Fruit fly (Drosophila melanogaster): ENCODE data around the gene CG14022.
A peak's percentile ranks its signal among the peaks of the same experiment; 100 is the strongest.

Gene CG14022

DNA sequence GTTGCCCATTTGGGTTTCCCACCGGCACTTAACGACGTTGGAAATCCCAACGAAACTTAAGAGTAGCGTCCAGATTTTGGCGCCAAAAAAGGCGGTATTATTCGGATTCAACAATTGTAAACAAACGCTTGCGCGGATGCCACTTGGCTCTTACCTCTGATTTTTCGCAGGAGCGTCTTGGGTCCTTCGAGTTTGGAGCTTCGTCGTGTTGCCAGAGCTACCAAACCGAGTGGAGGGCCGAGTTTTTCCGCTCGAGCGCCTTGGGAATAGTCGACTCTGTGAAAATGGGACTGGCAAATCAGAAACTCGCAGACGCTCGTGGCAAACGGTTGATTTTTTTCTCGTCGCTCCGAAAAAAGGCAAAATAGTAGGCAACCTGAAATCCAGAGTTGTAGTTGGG, 17.2 kb upstream of the CG14022 start, which contains the start of gene nompC:
nompC (plus strand) TSS at position 301 of the 400 bp plus-strand sequence.
- no peak for TF ChIP-seq fkh (GFP tag; optimal IDR thresholded peaks at IDR 0.05)
- TF ChIP-seq CG3032 (tag; optimal IDR thresholded peaks at IDR 0.05), result no peak
- no peak for TF ChIP-seq CG6854 (GFP tag; optimal IDR thresholded peaks at IDR 0.05)
- TF ChIP-seq Lpt (GFP tag; optimal IDR thresholded peaks at IDR 0.05), result no peak
- no peak for TF ChIP-seq CG6163 (GFP tag; IDR thresholded peaks at IDR 0.05)
- no peak for TF ChIP-seq CG11294 (GFP tag; IDR thresholded peaks at IDR 0.05)
- TF ChIP-seq Ets96B (tag; optimal IDR thresholded peaks at IDR 0.05), result no peak
- TF ChIP-seq eg (GFP tag; IDR thresholded peaks at IDR 0.05), result no peak
- TF ChIP-seq OdsH (GFP tag; optimal IDR thresholded peaks at IDR 0.05), result no peak
- no peak for TF ChIP-seq CG1621 (tag; optimal IDR thresholded peaks at IDR 0.05)
- no peak for TF ChIP-seq Ets21C (GFP tag; optimal IDR thresholded peaks at IDR 0.05)
- TF ChIP-seq CG11762 (GFP tag; optimal IDR thresholded peaks at IDR 0.05; ENCODE audit: insufficient read depth), result no peak
- no peak for TF ChIP-seq CG32006 (GFP tag; optimal IDR thresholded peaks at IDR 0.05)
- no peak for TF ChIP-seq lz (GFP tag; optimal IDR thresholded peaks at IDR 0.05)
- no peak for TF ChIP-seq achi (GFP tag; optimal IDR thresholded peaks at IDR 0.05)
- TF ChIP-seq cyc (GFP tag; optimal IDR thresholded peaks at IDR 0.05), result no peak
- TF ChIP-seq Gug (GFP tag; IDR thresholded peaks at IDR 0.05), result no peak
- no peak for TF ChIP-seq CG9139 (GFP tag; optimal IDR thresholded peaks at IDR 0.05)

DNA sequence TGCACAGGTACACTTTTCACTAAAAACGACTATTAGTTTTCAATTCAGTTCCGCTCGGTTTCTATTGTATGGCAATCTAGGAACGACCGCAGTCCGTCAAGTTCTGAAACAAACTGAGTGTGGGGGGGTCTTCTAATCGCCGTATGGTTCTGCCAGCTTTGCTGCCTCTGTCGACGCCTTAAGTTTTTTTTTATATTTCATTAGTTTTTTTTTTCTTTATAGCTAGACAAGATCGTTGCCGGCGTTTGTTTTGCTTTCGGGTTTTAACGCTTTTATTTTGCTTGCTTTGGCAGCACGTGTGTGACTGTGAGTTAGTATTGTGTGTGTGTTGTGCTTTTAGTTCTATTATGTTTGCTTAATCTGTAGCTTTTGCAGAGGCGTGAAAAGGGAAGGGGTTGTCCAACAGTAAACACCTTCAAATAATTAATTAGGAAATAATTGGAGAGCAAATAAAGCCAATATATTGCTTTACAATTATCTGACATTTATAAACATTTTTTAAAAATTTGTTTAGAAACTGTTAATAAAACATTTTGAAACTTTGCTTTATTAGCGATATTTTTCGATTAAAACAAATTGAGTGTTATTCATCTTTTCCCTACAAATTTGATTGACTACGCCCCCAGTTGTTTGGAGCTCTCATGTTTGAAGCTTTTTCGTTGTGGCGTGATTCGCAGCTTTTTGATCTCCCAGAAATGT, 13.6 kb upstream of the CG14022 start, which contains the start of gene Acsf2:
Acsf2 (minus strand) TSS at position 116 of the 699 bp plus-strand sequence.
- TF ChIP-seq CG6163 (GFP tag; IDR thresholded peaks at IDR 0.05), result peak; percentile 84
- no peak for TF ChIP-seq dsx (GFP tag; optimal IDR thresholded peaks at IDR 0.05; ENCODE audit: poor library complexity, severe bottlenecking)
- TF ChIP-seq pdm3 (GFP tag; optimal IDR thresholded peaks at IDR 0.05), result peak; percentile 82
- TF ChIP-seq svp (GFP tag), result peak; percentile 81
- peak; percentile 9 for TF ChIP-seq CG10669 (GFP tag; optimal IDR thresholded peaks at IDR 0.05)
- TF ChIP-seq Hr38 (GFP tag; optimal IDR thresholded peaks at IDR 0.05), result no peak
- no peak for TF ChIP-seq spab (GFP tag; optimal IDR thresholded peaks at IDR 0.05)
- TF ChIP-seq CG31627 (GFP tag; optimal IDR thresholded peaks at IDR 0.05), result peak; percentile 56
- peak; percentile 84 for TF ChIP-seq Lpt (GFP tag; optimal IDR thresholded peaks at IDR 0.05)
- peak; percentile 57 for TF ChIP-seq cyc (GFP tag; optimal IDR thresholded peaks at IDR 0.05)
- peak; percentile 31 for TF ChIP-seq Sox102F (GFP tag; optimal IDR thresholded peaks at IDR 0.05)
- peak; percentile 86 for TF ChIP-seq net (GFP tag; optimal IDR thresholded peaks at IDR 0.05)
- peak; percentile 24 for TF ChIP-seq Sox15 (GFP tag; optimal IDR thresholded peaks at IDR 0.05)
- TF ChIP-seq Sox14 (GFP tag; optimal IDR thresholded peaks at IDR 0.05), result peak; percentile 54
- TF ChIP-seq lz (GFP tag; optimal IDR thresholded peaks at IDR 0.05), result peak; percentile 68
- TF ChIP-seq CG6276 (GFP tag; optimal IDR thresholded peaks at IDR 0.05), result peak; percentile 90
- peak in 1 of 2 experiments; percentile 67 for TF ChIP-seq salr (GFP tag; optimal IDR thresholded peaks at IDR 0.05)
- TF ChIP-seq CG8319 (GFP tag; optimal IDR thresholded peaks at IDR 0.05), result peak; percentile 5
- TF ChIP-seq OdsH (GFP tag; optimal IDR thresholded peaks at IDR 0.05), result peak; percentile 80
- TF ChIP-seq CG9139 (GFP tag; optimal IDR thresholded peaks at IDR 0.05), result no peak
- no peak for TF ChIP-seq ss (GFP tag; optimal IDR thresholded peaks at IDR 0.05)
- TF ChIP-seq esn (GFP tag; optimal IDR thresholded peaks at IDR 0.05), result peak; percentile 69
- TF ChIP-seq acj6 (GFP tag; optimal IDR thresholded peaks at IDR 0.05), result peak; percentile 60
- peak; percentile 57 for TF ChIP-seq vri (GFP tag; optimal IDR thresholded peaks at IDR 0.05)
- peak; percentile 64 for TF ChIP-seq Hr39 (GFP tag; optimal IDR thresholded peaks at IDR 0.05)
- TF ChIP-seq CG10631 (GFP tag; optimal IDR thresholded peaks at IDR 0.05), result peak; percentile 42
- TF ChIP-seq achi (GFP tag; optimal IDR thresholded peaks at IDR 0.05), result peak; percentile 65
- peak; percentile 34 for TF ChIP-seq CG34406 (GFP tag; optimal IDR thresholded peaks at IDR 0.05)
- no peak for TF ChIP-seq CG6808 (GFP tag; optimal IDR thresholded peaks at IDR 0.05)
- TF ChIP-seq fkh (GFP tag; optimal IDR thresholded peaks at IDR 0.05), result peak; percentile 95
- TF ChIP-seq CG3919 (GFP tag; optimal IDR thresholded peaks at IDR 0.05), result peak; percentile 61
- TF ChIP-seq CG11902 (GFP tag; optimal IDR thresholded peaks at IDR 0.05), result peak; percentile 33
- TF ChIP-seq CG1621 (tag; optimal IDR thresholded peaks at IDR 0.05), result no peak
- TF ChIP-seq fd85E (GFP tag; optimal IDR thresholded peaks at IDR 0.05), result no peak
- no peak for TF ChIP-seq Blimp-1 (GFP tag; optimal IDR thresholded peaks at IDR 0.05)
- peak; percentile 35 for TF ChIP-seq CG8632 (GFP tag; optimal IDR thresholded peaks at IDR 0.05)
- peak; percentile 48 for TF ChIP-seq Smox (GFP tag; optimal IDR thresholded peaks at IDR 0.05)
- TF ChIP-seq Ets96B (tag; optimal IDR thresholded peaks at IDR 0.05), result no peak
- peak; percentile 90 for TF ChIP-seq Eip78C (GFP tag)
- TF ChIP-seq CG6792 (GFP tag; optimal IDR thresholded peaks at IDR 0.05), result peak; percentile 31
